Fruit fly (Drosophila melanogaster) whole organism, embryonic: ENCODE results near the gene Alg12.

Experiments
- CG10274 ChIP-seq: fragments of 200-800 bp; sonication (Bioruptor generic); optimal IDR thresholded peaks from 3 replicates; lab custom pipeline; 2017; ENCODE audit warnings: missing biosample characterization, mild to moderate bottlenecking, missing genetic modification characterization
- CG11695 ChIP-seq: fragments of 200-800 bp; sonication (Bioruptor generic); IDR thresholded peaks from 3 replicates; pipeline ENCODE4 v1.3.6; 2022; ENCODE audit warnings: missing biosample characterization, missing genetic modification characterization
- CG12219 ChIP-seq: fragments of 200-800 bp; sonication (Bioruptor generic); optimal IDR thresholded peaks from 3 replicates; lab custom pipeline; 2018; ENCODE audit warnings: missing biosample characterization, mild to moderate bottlenecking, missing genetic modification characterization
- CG12391 ChIP-seq: fragments of 200-800 bp; sonication (Bioruptor generic); optimal IDR thresholded peaks from 3 replicates; lab custom pipeline; 2018; ENCODE audit warnings: missing biosample characterization, mild to moderate bottlenecking, missing genetic modification characterization, moderate library complexity
- CG12659 ChIP-seq: fragments of 200-800 bp; sonication (Bioruptor generic); optimal IDR thresholded peaks from 3 replicates; lab custom pipeline; 2017; ENCODE audit warnings: mild to moderate bottlenecking, missing biosample characterization, missing genetic modification reagents, missing genetic modification characterization
- CG15269 ChIP-seq: fragments of 200-800 bp; sonication (Bioruptor generic); optimal IDR thresholded peaks from 2 replicates; lab custom pipeline; 2018; ENCODE audit warnings: missing biosample characterization, mild to moderate bottlenecking, missing genetic modification characterization, moderate library complexity
- CG15601 ChIP-seq: fragments of 200-800 bp; sonication (Bioruptor generic); optimal IDR thresholded peaks from 3 replicates; lab custom pipeline; 2019; ENCODE audit warnings: missing biosample characterization, mild to moderate bottlenecking, missing genetic modification characterization, moderate library complexity
- CG15696 ChIP-seq: fragments of 200-800 bp; sonication (Bioruptor generic); optimal IDR thresholded peaks from 2 replicates; lab custom pipeline; 2019; ENCODE audit warnings: missing biosample characterization, mild to moderate bottlenecking, missing genetic modification characterization, moderate library complexity
- CG18011 ChIP-seq: fragments of 200-800 bp; sonication (Bioruptor generic); optimal IDR thresholded peaks from 2 replicates; lab custom pipeline; 2017; ENCODE audit warnings: missing biosample characterization, missing genetic modification characterization, mild to moderate bottlenecking, moderate library complexity, missing genotype
- CG2116 ChIP-seq: fragments of 200-800 bp; sonication (Bioruptor generic); optimal IDR thresholded peaks from 3 replicates; lab custom pipeline; 2018; ENCODE audit warnings: missing biosample characterization, mild to moderate bottlenecking, missing genetic modification characterization
- CG2875 ChIP-seq: fragments of 200-800 bp; sonication (Bioruptor generic); optimal IDR thresholded peaks from 2 replicates; lab custom pipeline; 2017; ENCODE audit warnings: missing biosample characterization, mild to moderate bottlenecking, missing genetic modification characterization, missing genetic modification reagents
- CG3065 ChIP-seq: fragments of 200-800 bp; sonication (Bioruptor generic); optimal IDR thresholded peaks from 2 replicates; lab custom pipeline; 2016; ENCODE audit warnings: missing biosample characterization, missing genetic modification characterization
- CG42726 ChIP-seq: fragments of 200-800 bp; sonication (Bioruptor generic); IDR thresholded peaks from 2 replicates; pipeline ENCODE4 v1.3.6; 2022; ENCODE audit warnings: missing biosample characterization, missing genetic modification characterization; ENCODE audit not compliant: partially characterized antibody
- CG43689 ChIP-seq: fragments of 200-800 bp; sonication (Bioruptor generic); IDR thresholded peaks from 2 replicates; pipeline ENCODE4 v1.3.6; 2022; ENCODE audit warnings: missing biosample characterization, missing genetic modification characterization
- CG5245 ChIP-seq: fragments of 200-800 bp; sonication (Bioruptor generic); optimal IDR thresholded peaks from 3 replicates; lab custom pipeline; 2016; ENCODE audit warnings: missing biosample characterization, missing genetic modification characterization
- CG6175 ChIP-seq: fragments of 200-800 bp; sonication (Bioruptor generic); IDR thresholded peaks from 3 replicates; pipeline ENCODE4 v1.3.6; 2022; ENCODE audit warnings: missing biosample characterization, missing genetic modification characterization
- CG6272 ChIP-seq: fragments of 200-800 bp; sonication (Bioruptor generic); IDR thresholded peaks from 2 replicates; pipeline ENCODE4 v1.3.6; 2022; ENCODE audit warnings: missing biosample characterization, missing genetic modification characterization
- CG6689 ChIP-seq: fragments of 200-800 bp; sonication (Bioruptor generic); IDR thresholded peaks from 2 replicates; pipeline ENCODE4 v1.3.6; 2022; ENCODE audit warnings: missing biosample characterization, missing genetic modification characterization
- CG7357 ChIP-seq: fragments of 200-800 bp; sonication (Bioruptor generic); IDR thresholded peaks from 3 replicates; pipeline ENCODE4 v1.3.6; 2022; ENCODE audit warnings: missing biosample characterization, missing genetic modification characterization
- CG8388 ChIP-seq: fragments of 200-800 bp; sonication (Bioruptor generic); optimal IDR thresholded peaks from 2 replicates; lab custom pipeline; 2019; ENCODE audit warnings: missing biosample characterization, mild to moderate bottlenecking, missing genetic modification characterization, moderate library complexity
- CG8944 ChIP-seq: fragments of 200-800 bp; sonication (Bioruptor generic); optimal IDR thresholded peaks from 3 replicates; lab custom pipeline; 2016; ENCODE audit warnings: missing biosample characterization, missing genetic modification characterization
- Camta ChIP-seq: fragments of 200-800 bp; sonication (Bioruptor generic); optimal IDR thresholded peaks from 2 replicates; lab custom pipeline; 2016; ENCODE audit warnings: missing biosample characterization, missing genetic modification characterization
- Chrac-16 ChIP-seq: fragments of 200-800 bp; sonication (Bioruptor generic); optimal IDR thresholded peaks from 3 replicates; lab custom pipeline; 2016; ENCODE audit warnings: missing biosample characterization, missing genetic modification characterization
- Dek ChIP-seq: fragments of 200-800 bp; sonication (Bioruptor generic); optimal IDR thresholded peaks from 3 replicates; lab custom pipeline; 2019; ENCODE audit warnings: missing biosample characterization, mild to moderate bottlenecking, missing genetic modification characterization, moderate library complexity
- Fer2 ChIP-seq: fragments of 200-800 bp; sonication (Bioruptor generic); optimal IDR thresholded peaks from 2 replicates; lab custom pipeline; 2018; ENCODE audit warnings: missing biosample characterization, mild to moderate bottlenecking, missing genetic modification characterization, moderate library complexity
- Hey ChIP-seq: fragments of 200-800 bp; sonication (Bioruptor generic); optimal IDR thresholded peaks from 3 replicates; lab custom pipeline; 2018; ENCODE audit warnings: missing biosample characterization, mild to moderate bottlenecking, missing genetic modification characterization
- HmgD ChIP-seq: fragments of 200-800 bp; sonication (Bioruptor generic); optimal IDR thresholded peaks from 3 replicates; lab custom pipeline; 2016; ENCODE audit warnings: missing biosample characterization, missing genetic modification characterization
- Myb ChIP-seq: fragments of 200-800 bp; sonication (Bioruptor generic); optimal IDR thresholded peaks from 2 replicates; lab custom pipeline; 2016; ENCODE audit warnings: missing biosample characterization, missing genetic modification characterization
- NK7.1 ChIP-seq: fragments of 200-800 bp; sonication (Bioruptor generic); optimal IDR thresholded peaks from 3 replicates; lab custom pipeline; 2016; ENCODE audit warnings: missing biosample characterization, missing genetic modification characterization
- Usf ChIP-seq: fragments of 200-800 bp; sonication (Bioruptor generic); optimal IDR thresholded peaks from 2 replicates; lab custom pipeline; 2017; ENCODE audit warnings: missing genotype, missing biosample characterization, missing genetic modification characterization
- bcd ChIP-seq: fragments of 200-800 bp; sonication (Bioruptor generic); optimal IDR thresholded peaks from 2 replicates; lab custom pipeline; 2017; ENCODE audit warnings: missing biosample characterization, mild to moderate bottlenecking, missing genetic modification characterization
- cg ChIP-seq: fragments of 200-800 bp; sonication (Bioruptor generic); optimal IDR thresholded peaks from 3 replicates; lab custom pipeline; 2019; ENCODE audit warnings: missing biosample characterization, mild to moderate bottlenecking, missing genetic modification characterization, moderate library complexity
- croc ChIP-seq: fragments of 200-800 bp; sonication (Bioruptor generic); conservative IDR thresholded peaks from 3 replicates; pipeline ENCODE4 v1.3.6; 2022; ENCODE audit warnings: missing biosample characterization, missing genetic modification characterization
- dati ChIP-seq: fragments of 200-800 bp; sonication (Bioruptor generic); IDR thresholded peaks from 2 replicates; pipeline ENCODE4 v1.3.6; 2022; ENCODE audit warnings: missing biosample characterization, missing genetic modification characterization
- gcm ChIP-seq: fragments of 200-800 bp; sonication (Bioruptor generic); optimal IDR thresholded peaks from 2 replicates; lab custom pipeline; 2019; ENCODE audit warnings: missing biosample characterization, mild to moderate bottlenecking, missing genetic modification characterization, moderate library complexity
- inv ChIP-seq: fragments of 200-800 bp; sonication (Bioruptor generic); IDR thresholded peaks from 2 replicates; pipeline ENCODE4 v1.3.6; 2022; ENCODE audit warnings: missing biosample characterization, missing genetic modification characterization; ENCODE audit not compliant: partially characterized antibody
- luna ChIP-seq: fragments of 200-800 bp; sonication (Bioruptor generic); optimal IDR thresholded peaks from 2 replicates; lab custom pipeline; 2016; ENCODE audit warnings: missing biosample characterization, missing genetic modification characterization
- onecut ChIP-seq: fragments of 200-800 bp; sonication (Bioruptor generic); IDR thresholded peaks from 2 replicates; pipeline ENCODE4 v1.3.6; 2022; ENCODE audit warnings: missing biosample characterization, missing genetic modification characterization
- pnt ChIP-seq: fragments of 200-800 bp; sonication (Bioruptor generic); optimal IDR thresholded peaks from 3 replicates; lab custom pipeline; 2016; ENCODE audit warnings: missing biosample characterization, missing genetic modification characterization
- prd ChIP-seq, 3 experiments: fragments of >200 bp in 2 of 3; fragments of 200-800 bp in 1 of 3; sonication (Bioruptor generic) in 1 of 3; optimal IDR thresholded peaks in 2 of 3; IDR thresholded peaks in 1 of 3; 2 replicates in 2 of 3; 3 replicates in 1 of 3; pipeline versions ENCODE4 v1.3.6 to Lab custom; 2017 to 2022; ENCODE audit warnings: missing biosample characterization in 1 of 3, missing genetic modification characterization in 1 of 3
- psq ChIP-seq: fragments of 200-800 bp; sonication (Bioruptor generic); optimal IDR thresholded peaks from 2 replicates; lab custom pipeline; 2017; ENCODE audit warnings: missing biosample characterization, missing genetic modification characterization
- rib ChIP-seq: fragments of 200-800 bp; sonication (Bioruptor generic); IDR thresholded peaks from 2 replicates; pipeline ENCODE4 v1.3.6; 2022; ENCODE audit warnings: missing biosample characterization, missing genetic modification characterization
- salm ChIP-seq: fragments of 200-800 bp; sonication (Bioruptor generic); optimal IDR thresholded peaks from 2 replicates; lab custom pipeline; 2018; ENCODE audit warnings: missing biosample characterization, mild to moderate bottlenecking, missing genetic modification characterization
- scrt ChIP-seq: fragments of 200-800 bp; sonication (Bioruptor generic); optimal IDR thresholded peaks from 2 replicates; lab custom pipeline; 2018; ENCODE audit warnings: missing biosample characterization, mild to moderate bottlenecking, missing genetic modification characterization, moderate library complexity
- sqz ChIP-seq: fragments of 200-800 bp; sonication (Bioruptor generic); optimal IDR thresholded peaks from 3 replicates; lab custom pipeline; 2018; ENCODE audit warnings: missing biosample characterization, mild to moderate bottlenecking, missing genetic modification characterization
- sug ChIP-seq: fragments of 200-800 bp; optimal IDR thresholded peaks from 2 replicates; lab custom pipeline; 2019; ENCODE audit warnings: missing biosample characterization, mild to moderate bottlenecking, missing genetic modification characterization, moderate library complexity
- tgo ChIP-seq: fragments of 200-800 bp; sonication (Bioruptor generic); IDR thresholded peaks from 3 replicates; pipeline ENCODE4 v1.3.6; 2022; ENCODE audit warnings: missing biosample characterization, missing genetic modification characterization
- unc-4 ChIP-seq: fragments of 200-800 bp; sonication (Bioruptor generic); IDR thresholded peaks from 2 replicates; pipeline ENCODE4 v1.3.6; 2022; ENCODE audit warnings: missing biosample characterization, missing genetic modification characterization; ENCODE audit not compliant: partially characterized antibody
- zf30C ChIP-seq: fragments of 200-800 bp; sonication (Bioruptor generic); optimal IDR thresholded peaks from 3 replicates; lab custom pipeline; 2018; ENCODE audit warnings: missing biosample characterization, mild to moderate bottlenecking, missing genetic modification characterization

The Alg12 gene

dm6 chr3R:9800644-9801330, 44.5 kb downstream of the Alg12 start, which contains the start of the genes CG9467 and CG8526 (continued):
- peak; percentile 49 for TF ChIP-seq Usf (GFP tag; lab: Kevin White, UChicago)
- TF ChIP-seq HmgD: no peak
- TF ChIP-seq Myb (GFP tag; lab: Kevin White, UChicago): peak; percentile 84
- TF ChIP-seq zf30C: no peak
- no peak for TF ChIP-seq CG15269 (tag; lab: Kevin White, UChicago)
- no peak for TF ChIP-seq Camta
- TF ChIP-seq CG6175 (GFP tag; lab: Robert Waterston, UW): no peak
- peak; percentile 34 for TF ChIP-seq CG5245 (GFP tag; lab: Kevin White, UChicago)
- no peak for TF ChIP-seq sqz (GFP tag; lab: Kevin White, UChicago)
- TF ChIP-seq CG11695 (GFP tag; lab: Robert Waterston, UW): peak; percentile 23; the same call in 1 of the 3 replicates
- no peak for TF ChIP-seq scrt
- TF ChIP-seq onecut: no peak
- peak; percentile 26 for TF ChIP-seq CG18011 (GFP tag; lab: Kevin White, UChicago)
- TF ChIP-seq cg (GFP tag; lab: Kevin White, UChicago): no peak
- peak; percentile 52; the same call in 2 of the 3 replicates for TF ChIP-seq croc (GFP tag; lab: Robert Waterston, UW)
- TF ChIP-seq CG8388 (GFP tag; lab: Kevin White, UChicago): peak; percentile 68
- peak; percentile 77 for TF ChIP-seq CG15696
- peak; percentile 72 for TF ChIP-seq Dek
- TF ChIP-seq CG2116 (GFP tag; lab: Kevin White, UChicago): peak; percentile 77
- peak; percentile 4 for TF ChIP-seq salm (tag; lab: Kevin White, UChicago)
- TF ChIP-seq CG8944 (GFP tag; lab: Kevin White, UChicago): peak; percentile 15
- no peak for TF ChIP-seq CG10274
- peak; percentile 67 for TF ChIP-seq bcd (GFP tag; lab: Kevin White, UChicago)
- peak; percentile 50; the same call in 1 of the 3 replicates for TF ChIP-seq CG7357 (GFP tag; lab: Robert Waterston, UW)
- no peak for TF ChIP-seq dati
- TF ChIP-seq CG3065 (GFP tag; lab: Kevin White, UChicago): peak; percentile 37
- TF ChIP-seq CG6272 (GFP tag; lab: Robert Waterston, UW): peak; percentile 68
- TF ChIP-seq CG12659 (GFP tag; lab: Kevin White, UChicago): peak; percentile 75
- TF ChIP-seq prd (optimal IDR thresholded peaks at IDR 0.05; lab: Kevin White, UChicago): no peak
- TF ChIP-seq prd (GFP tag; IDR thresholded peaks at IDR 0.05; lab: Robert Waterston, UW): peak; percentile 84
- TF ChIP-seq inv (GFP tag; lab: Robert Waterston, UW): peak; percentile 73
- TF ChIP-seq psq (GFP tag; lab: Kevin White, UChicago): no peak
- TF ChIP-seq CG42726 (GFP tag; lab: Robert Waterston, UW): 0 out of 2 replicates have a peak, but pooled peaks have one; percentile 10
- TF ChIP-seq NK7.1 (GFP tag; lab: Kevin White, UChicago): no peak
- TF ChIP-seq pnt (GFP tag; lab: Kevin White, UChicago): no peak
- TF ChIP-seq luna (GFP tag; lab: Kevin White, UChicago): no peak
- TF ChIP-seq CG6689 (GFP tag; lab: Robert Waterston, UW): peak; percentile 39; the same call in 1 of the 2 replicates
- TF ChIP-seq CG43689 (GFP tag; lab: Robert Waterston, UW): no peak
- TF ChIP-seq Hey (tag; lab: Kevin White, UChicago): no peak
- no peak for TF ChIP-seq CG12219 (GFP tag; lab: Kevin White, UChicago)
- peak; percentile 30 for TF ChIP-seq Fer2 (tag; lab: Kevin White, UChicago)
- TF ChIP-seq tgo (GFP tag; lab: Robert Waterston, UW): peak; percentile 48; the same call in 2 of the 3 replicates
- TF ChIP-seq gcm (GFP tag; lab: Kevin White, UChicago): no peak
- peak; percentile 74 for TF ChIP-seq Chrac-16 (GFP tag; lab: Kevin White, UChicago)
- peak; percentile 100 for TF ChIP-seq sug (tag; lab: Kevin White, UChicago)
- TF ChIP-seq CG2875: no peak
- peak; percentile 80 for TF ChIP-seq unc-4 (GFP tag; lab: Robert Waterston, UW)
- peak; percentile 65 for TF ChIP-seq CG15601 (tag; lab: Kevin White, UChicago)
- no peak for TF ChIP-seq rib (GFP tag; lab: Robert Waterston, UW)
- peak; percentile 82 for TF ChIP-seq CG12391 (tag; lab: Kevin White, UChicago)
